Worm (Caenorhabditis elegans) whole organism, L4 larva: Measurements from ENCODE around the gene flh-3.

ENCODE experiments used
- R02D3.7 ChIP-seq: fragments of 150-350 bp; sonication (generic microtip); optimal IDR thresholded peaks from 3 replicates; lab custom pipeline; 2014; ENCODE audit warnings: missing biosample characterization, missing genetic modification characterization
- Y105C5A.15 ChIP-seq: fragments of 200-800 bp; sonication (Bioruptor generic); IDR thresholded peaks from 2 replicates; pipeline ENCODE4 v1.3.6; 2022; ENCODE audit warnings: missing genetic modification characterization, missing compliant biosample characterization
- aha-1 ChIP-seq: fragments of 150-350 bp; peaks from one replicate; lab custom pipeline; 2014; ENCODE audit warnings: missing biosample characterization, missing genetic modification characterization
- aly-2 ChIP-seq: sonication (generic microtip); optimal IDR thresholded peaks from 2 replicates; lab custom pipeline; 2018; ENCODE audit warnings: missing biosample characterization, missing genetic modification characterization
- ama-1 ChIP-seq: fragments of 150-350 bp; optimal IDR thresholded peaks from 2 replicates; lab custom pipeline; 2014; ENCODE audit warnings: inconsistent platforms, mixed read lengths
- arid-1 ChIP-seq: fragments of 200-800 bp; sonication (Bioruptor generic); conservative IDR thresholded peaks from 2 replicates; pipeline ENCODE4 v1.3.6; 2022; ENCODE audit warnings: missing genetic modification reagents, missing genetic modification characterization, missing compliant biosample characterization
- ceh-28 ChIP-seq: fragments of 150-350 bp; optimal IDR thresholded peaks from 2 replicates; lab custom pipeline; 2014; ENCODE audit warnings: missing biosample characterization, missing genetic modification reagents, missing genetic modification characterization
- ceh-32 ChIP-seq: sonication (generic microtip); optimal IDR thresholded peaks from 2 replicates; lab custom pipeline; 2016; ENCODE audit warnings: mild to moderate bottlenecking, missing genetic modification characterization, missing compliant biosample characterization; ENCODE audit not compliant: poor library complexity
- ceh-62 ChIP-seq: sonication (generic microtip); optimal IDR thresholded peaks from 2 replicates; lab custom pipeline; 2017; ENCODE audit warnings: missing biosample characterization, missing genetic modification characterization
- ces-1 ChIP-seq: fragments of 150-350 bp; sonication (generic microtip); optimal IDR thresholded peaks from 4 replicates; lab custom pipeline; 2014; ENCODE audit warnings: missing biosample characterization, missing genetic modification reagents, missing genetic modification characterization
- ctbp-1 ChIP-seq: fragments of 200-800 bp; sonication (Bioruptor generic); IDR thresholded peaks from 2 replicates; pipeline ENCODE4 v1.3.6; 2022; ENCODE audit warnings: missing genetic modification reagents, missing genetic modification characterization, missing compliant biosample characterization
- dpl-1 ChIP-seq: fragments of 150-350 bp; optimal IDR thresholded peaks from 2 replicates; lab custom pipeline; 2014; ENCODE audit warnings: missing biosample characterization, missing genetic modification reagents, missing genetic modification characterization
- pqm-1 ChIP-seq: sonication (generic microtip); optimal IDR thresholded peaks from 2 replicates; lab custom pipeline; 2017; ENCODE audit warnings: missing biosample characterization, missing genetic modification characterization
- skn-1 ChIP-seq: fragments of 150-350 bp; optimal IDR thresholded peaks from 2 replicates; lab custom pipeline; 2014; ENCODE audit warnings: missing biosample characterization, missing genetic modification characterization

DNA sequence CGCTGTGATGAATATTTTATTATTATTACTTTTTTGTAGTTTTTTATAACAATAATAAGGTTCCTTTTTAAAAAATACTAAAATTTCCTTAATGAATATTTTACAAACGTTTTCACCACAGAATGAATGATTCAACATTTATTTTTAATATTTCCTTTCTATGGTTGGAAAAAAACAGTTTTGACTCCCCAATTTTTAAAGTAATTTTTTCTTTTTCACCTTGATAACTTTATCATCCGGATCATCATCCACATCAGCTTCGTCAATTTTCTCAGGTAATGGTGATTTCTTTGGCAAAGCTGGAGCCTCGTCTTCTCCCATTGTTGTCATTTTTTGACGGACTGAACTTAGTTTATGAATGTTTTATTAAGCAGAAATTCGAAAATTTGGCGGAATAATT is 26.2 kb upstream of the flh-3 start, which contains the start of gene rab-28:
- no peak for TF ChIP-seq ceh-28 (tag; lab: Kevin White, UChicago)
- no peak for TF ChIP-seq ceh-62 (tag; lab: Kevin White, UChicago)
- no peak for TF ChIP-seq skn-1 (tag; lab: Kevin White, UChicago)
- TF ChIP-seq aly-2 (tag; lab: Kevin White, UChicago) = no peak
- no peak for TF ChIP-seq ces-1 (GFP tag; lab: Kevin White, UChicago)
- peak; percentile 97 for TF ChIP-seq aha-1 (tag; lab: Kevin White, UChicago)
- no peak for TF ChIP-seq R02D3.7 (tag; lab: Kevin White, UChicago)
- TF ChIP-seq ctbp-1 (GFP tag; lab: Robert Waterston, UW) = no peak
- TF ChIP-seq Y105C5A.15 (GFP tag; lab: Robert Waterston, UW) = no peak
- TF ChIP-seq pqm-1 (tag; lab: Kevin White, UChicago) = no peak
- TF ChIP-seq ama-1 (lab: Kevin White, UChicago) = no peak
- no peak for TF ChIP-seq ceh-32 (tag; lab: Kevin White, UChicago)
- no peak for TF ChIP-seq arid-1 (GFP tag; lab: Robert Waterston, UW)
- no peak for TF ChIP-seq dpl-1
